Fruit fly (Drosophila melanogaster) Kc167 (cell line): ENCODE data around the gene CG32071.

ENCODE experiments used
- Myc ChIP-seq: fragments of >200 bp; optimal IDR thresholded peaks from 2 replicates; lab custom pipeline; 2017; ENCODE audit warnings: missing external identifiers
- Sin3A ChIP-seq: fragments of >200 bp; optimal IDR thresholded peaks from 2 replicates; lab custom pipeline; 2018; ENCODE audit warnings: missing external identifiers
- insv ChIP-seq: fragments of >200 bp; optimal IDR thresholded peaks from 3 replicates; lab custom pipeline; 2018; ENCODE audit warnings: missing external identifiers
- psq ChIP-seq: fragments of >200 bp; optimal IDR thresholded peaks from 2 replicates; lab custom pipeline; 2017; ENCODE audit warnings: missing external identifiers

- TF ChIP-seq Myc (no peak), insv (no peak), psq (lab: Kevin White, UChicago) (no peak), Sin3A (lab: Kevin White, UChicago) (no peak)
These were observed 743 bp downstream of the CG32071 start, which contains the start of gene Elo68alpha for dm6 chr3L:11102930-11103329.
